Fruit fly (Drosophila melanogaster) whole organism, embryonic: ENCODE data around the gene Bug22.

Source experiments
- CG12659 ChIP-seq: fragments of 200-800 bp; sonication (Bioruptor generic); optimal IDR thresholded peaks from 3 replicates; lab custom pipeline; 2017; ENCODE audit warnings: mild to moderate bottlenecking, missing biosample characterization, missing genetic modification reagents, missing genetic modification characterization
- CG14965 ChIP-seq: fragments of 200-800 bp; sonication (Bioruptor generic); optimal IDR thresholded peaks from 2 replicates; lab custom pipeline; 2016; ENCODE audit warnings: missing biosample characterization, missing genetic modification characterization, borderline replicate concordance
- CG15073 ChIP-seq: fragments of 200-800 bp; sonication (Bioruptor generic); optimal IDR thresholded peaks from 2 replicates; lab custom pipeline; 2016; ENCODE audit warnings: missing biosample characterization, missing genetic modification characterization
- CG17186 ChIP-seq: fragments of 200-800 bp; sonication (Bioruptor generic); optimal IDR thresholded peaks from 3 replicates; lab custom pipeline; 2017; ENCODE audit warnings: missing biosample characterization, missing genetic modification reagents, missing genetic modification characterization
- CG18011 ChIP-seq: fragments of 200-800 bp; sonication (Bioruptor generic); optimal IDR thresholded peaks from 2 replicates; lab custom pipeline; 2017; ENCODE audit warnings: missing biosample characterization, missing genetic modification characterization, mild to moderate bottlenecking, moderate library complexity, missing genotype
- CG1832 ChIP-seq: fragments of 200-800 bp; sonication (Bioruptor generic); optimal IDR thresholded peaks from 2 replicates; lab custom pipeline; 2017; ENCODE audit warnings: missing biosample characterization, mild to moderate bottlenecking, missing genetic modification characterization, inconsistent platforms
- CG3065 ChIP-seq: fragments of 200-800 bp; sonication (Bioruptor generic); optimal IDR thresholded peaks from 2 replicates; lab custom pipeline; 2016; ENCODE audit warnings: missing biosample characterization, missing genetic modification characterization
- CG4424 ChIP-seq: fragments of 200-800 bp; sonication (Bioruptor generic); optimal IDR thresholded peaks from 3 replicates; lab custom pipeline; 2016; ENCODE audit warnings: missing biosample characterization, missing genetic modification characterization
- CG5245 ChIP-seq: fragments of 200-800 bp; sonication (Bioruptor generic); optimal IDR thresholded peaks from 3 replicates; lab custom pipeline; 2016; ENCODE audit warnings: missing biosample characterization, missing genetic modification characterization
- CG6254 ChIP-seq: fragments of 200-800 bp; sonication (Bioruptor generic); optimal IDR thresholded peaks from 3 replicates; lab custom pipeline; 2017; ENCODE audit warnings: mild to moderate bottlenecking, missing biosample characterization, missing genetic modification reagents, missing genetic modification characterization
- CG7786 ChIP-seq: fragments of 200-800 bp; sonication (Bioruptor generic); optimal IDR thresholded peaks from 2 replicates; lab custom pipeline; 2016; ENCODE audit warnings: missing biosample characterization, missing genetic modification characterization
- CG8089 ChIP-seq: fragments of 200-800 bp; sonication (Bioruptor generic); optimal IDR thresholded peaks from 3 replicates; lab custom pipeline; 2016; ENCODE audit warnings: missing biosample characterization, missing genetic modification characterization
- CG8290 ChIP-seq, 3 experiments: fragments of 200-800 bp; sonication (Bioruptor generic); optimal IDR thresholded peaks; 2 replicates each; lab custom pipeline; 2016 to 2019; ENCODE audit warnings: missing biosample characterization in 3 of 3, missing genetic modification characterization in 3 of 3, mild to moderate bottlenecking in 2 of 3, moderate library complexity in 1 of 3
- Doc2 ChIP-seq: fragments of 200-800 bp; sonication (Bioruptor generic); IDR thresholded peaks from 2 replicates; pipeline ENCODE4 v1.3.6; 2022; ENCODE audit warnings: missing biosample characterization, missing genetic modification characterization
- Elba2 ChIP-seq: fragments of 200-800 bp; sonication (Bioruptor generic); optimal IDR thresholded peaks from 3 replicates; lab custom pipeline; 2016; ENCODE audit warnings: missing biosample characterization, missing genetic modification characterization
- Fer1 ChIP-seq: fragments of 200-800 bp; sonication (Bioruptor generic); optimal IDR thresholded peaks from 2 replicates; lab custom pipeline; 2017; ENCODE audit warnings: missing biosample characterization, mild to moderate bottlenecking, missing genetic modification characterization
- Gsc ChIP-seq: fragments of 200-800 bp; sonication (Bioruptor generic); IDR thresholded peaks from 2 replicates; pipeline ENCODE4 v1.3.6; 2022; ENCODE audit warnings: missing biosample characterization, missing genetic modification characterization
- HLHmδ ChIP-seq: fragments of 200-800 bp; sonication (Bioruptor generic); optimal IDR thresholded peaks from 2 replicates; lab custom pipeline; 2018; ENCODE audit warnings: missing biosample characterization, mild to moderate bottlenecking, missing genetic modification characterization, moderate library complexity
- Hand ChIP-seq: fragments of 200-800 bp; sonication (Bioruptor generic); optimal IDR thresholded peaks from 2 replicates; lab custom pipeline; 2017; ENCODE audit warnings: mild to moderate bottlenecking, missing biosample characterization, missing genetic modification reagents, missing genetic modification characterization
- Hey ChIP-seq: fragments of 200-800 bp; sonication (Bioruptor generic); optimal IDR thresholded peaks from 3 replicates; lab custom pipeline; 2018; ENCODE audit warnings: missing biosample characterization, mild to moderate bottlenecking, missing genetic modification characterization
- Hr3 ChIP-seq: fragments of 200-800 bp; sonication (Bioruptor generic); optimal IDR thresholded peaks from 3 replicates; lab custom pipeline; 2016; ENCODE audit warnings: missing biosample characterization, missing genetic modification characterization
- Hr78 ChIP-seq, 2 experiments: fragments of 200-800 bp in 1 of 2; fragments of >200 bp in 1 of 2; sonication (Bioruptor generic) in 1 of 2; optimal IDR thresholded peaks; 2 replicates each; lab custom pipeline; 2017 to 2019; ENCODE audit warnings: missing biosample characterization in 2 of 2, missing genetic modification characterization in 2 of 2, mild to moderate bottlenecking in 1 of 2, moderate library complexity in 1 of 2
- MTF-1 ChIP-seq: fragments of 200-800 bp; sonication (Bioruptor generic); optimal IDR thresholded peaks from 2 replicates; lab custom pipeline; 2018; ENCODE audit warnings: missing biosample characterization, mild to moderate bottlenecking, missing genetic modification characterization, borderline replicate concordance
- Oaz ChIP-seq: fragments of 200-800 bp; sonication (Bioruptor generic); IDR thresholded peaks from 2 replicates; pipeline ENCODE4 v1.3.6; 2022; ENCODE audit warnings: missing biosample characterization, missing genetic modification characterization
- Optix ChIP-seq: fragments of 200-800 bp; sonication (Bioruptor generic); IDR thresholded peaks from 3 replicates; pipeline ENCODE4 v1.3.6; 2022; ENCODE audit warnings: missing biosample characterization, missing genetic modification characterization
- Vsx1 ChIP-seq: fragments of 200-800 bp; sonication (Bioruptor generic); optimal IDR thresholded peaks from 2 replicates; lab custom pipeline; 2017; ENCODE audit warnings: missing biosample characterization, mild to moderate bottlenecking, missing genetic modification characterization, missing genetic modification reagents
- ara ChIP-seq: fragments of 200-800 bp; sonication (Bioruptor generic); IDR thresholded peaks from 2 replicates; pipeline ENCODE4 v1.3.6; 2022; ENCODE audit warnings: missing biosample characterization, missing genetic modification characterization
- cg ChIP-seq: fragments of 200-800 bp; sonication (Bioruptor generic); optimal IDR thresholded peaks from 3 replicates; lab custom pipeline; 2019; ENCODE audit warnings: missing biosample characterization, mild to moderate bottlenecking, missing genetic modification characterization, moderate library complexity
- chinmo ChIP-seq: fragments of 200-800 bp; sonication (Bioruptor generic); IDR thresholded peaks from 4 replicates; pipeline ENCODE4 v1.3.6; 2022; ENCODE audit warnings: missing biosample characterization, missing genetic modification characterization; ENCODE audit not compliant: partially characterized antibody
- ci ChIP-seq: fragments of 200-800 bp; sonication (Bioruptor generic); IDR thresholded peaks from 3 replicates; pipeline ENCODE4 v1.3.6; 2022; ENCODE audit warnings: missing biosample characterization, missing genetic modification characterization
- cwo ChIP-seq: fragments of 200-800 bp; sonication (Bioruptor generic); optimal IDR thresholded peaks from 3 replicates; lab custom pipeline; 2017; ENCODE audit warnings: missing biosample characterization, missing genetic modification characterization, mild to moderate bottlenecking, moderate library complexity, missing genetic modification reagents
- dati ChIP-seq: fragments of 200-800 bp; sonication (Bioruptor generic); IDR thresholded peaks from 2 replicates; pipeline ENCODE4 v1.3.6; 2022; ENCODE audit warnings: missing biosample characterization, missing genetic modification characterization
- emc ChIP-seq: fragments of 200-800 bp; sonication (Bioruptor generic); optimal IDR thresholded peaks from 2 replicates; lab custom pipeline; 2016; ENCODE audit warnings: missing biosample characterization, missing genetic modification characterization
- ewg ChIP-seq: fragments of 200-800 bp; sonication (Bioruptor generic); optimal IDR thresholded peaks from 3 replicates; lab custom pipeline; 2017; ENCODE audit warnings: mild to moderate bottlenecking, missing biosample characterization, missing genetic modification reagents, missing genetic modification characterization
- exex ChIP-seq: fragments of 200-800 bp; sonication (Bioruptor generic); optimal IDR thresholded peaks from 4 replicates; lab custom pipeline; 2018; ENCODE audit warnings: missing biosample characterization, mild to moderate bottlenecking, missing genetic modification characterization, moderate library complexity
- hb ChIP-seq: fragments of 200-800 bp; sonication (Bioruptor generic); IDR thresholded peaks from 3 replicates; pipeline ENCODE4 v1.3.6; 2022; ENCODE audit warnings: missing biosample characterization, missing genetic modification characterization; ENCODE audit not compliant: partially characterized antibody
- jing ChIP-seq: fragments of 200-800 bp; sonication (Bioruptor generic); optimal IDR thresholded peaks from 2 replicates; lab custom pipeline; 2018; ENCODE audit warnings: missing biosample characterization, mild to moderate bottlenecking, missing genetic modification characterization
- lilli ChIP-seq: fragments of 200-800 bp; sonication (Bioruptor generic); optimal IDR thresholded peaks from 3 replicates; lab custom pipeline; 2016; ENCODE audit warnings: missing biosample characterization, missing genetic modification characterization
- mirr ChIP-seq: fragments of 200-800 bp; sonication (Bioruptor generic); optimal IDR thresholded peaks from 3 replicates; lab custom pipeline; 2018; ENCODE audit warnings: missing biosample characterization, mild to moderate bottlenecking, missing genetic modification characterization
- odd ChIP-seq: fragments of 200-800 bp; sonication (Bioruptor generic); optimal IDR thresholded peaks from 2 replicates; lab custom pipeline; 2017; ENCODE audit warnings: missing biosample characterization, mild to moderate bottlenecking, missing genetic modification characterization
- onecut ChIP-seq: fragments of 200-800 bp; sonication (Bioruptor generic); IDR thresholded peaks from 2 replicates; pipeline ENCODE4 v1.3.6; 2022; ENCODE audit warnings: missing biosample characterization, missing genetic modification characterization
- pzg ChIP-seq: fragments of 200-800 bp; sonication (Bioruptor generic); optimal IDR thresholded peaks from 3 replicates; lab custom pipeline; 2018; ENCODE audit warnings: missing biosample characterization, mild to moderate bottlenecking, missing genetic modification characterization, moderate library complexity
- ranshi ChIP-seq: fragments of 200-800 bp; sonication (Bioruptor generic); IDR thresholded peaks from 2 replicates; pipeline ENCODE4 v1.3.6; 2022; ENCODE audit warnings: missing biosample characterization, missing genetic modification characterization
- slp2 ChIP-seq: fragments of 200-800 bp; sonication (Bioruptor generic); optimal IDR thresholded peaks from 2 replicates; lab custom pipeline; 2016; ENCODE audit warnings: missing biosample characterization, missing genetic modification characterization
- sqz ChIP-seq: fragments of 200-800 bp; sonication (Bioruptor generic); optimal IDR thresholded peaks from 3 replicates; lab custom pipeline; 2018; ENCODE audit warnings: missing biosample characterization, mild to moderate bottlenecking, missing genetic modification characterization
- ssp ChIP-seq: fragments of 200-800 bp; sonication (Bioruptor generic); IDR thresholded peaks from 2 replicates; pipeline ENCODE4 v1.3.6; 2022; ENCODE audit warnings: missing biosample characterization, missing genetic modification characterization
- tin ChIP-seq: fragments of 200-800 bp; sonication (Bioruptor generic); optimal IDR thresholded peaks from 3 replicates; lab custom pipeline; 2016; ENCODE audit warnings: missing biosample characterization, missing genetic modification characterization
- tup ChIP-seq: fragments of 200-800 bp; sonication (Bioruptor generic); optimal IDR thresholded peaks from 2 replicates; lab custom pipeline; 2016; ENCODE audit warnings: missing biosample characterization, mild to moderate bottlenecking, missing genetic modification characterization, moderate library complexity
- vnd ChIP-seq: fragments of 200-800 bp; sonication (Bioruptor generic); IDR thresholded peaks from 3 replicates; pipeline ENCODE4 v1.3.6; 2022; ENCODE audit warnings: missing biosample characterization, missing genetic modification characterization; ENCODE audit not compliant: partially characterized antibody

The Bug22 gene

DNA sequence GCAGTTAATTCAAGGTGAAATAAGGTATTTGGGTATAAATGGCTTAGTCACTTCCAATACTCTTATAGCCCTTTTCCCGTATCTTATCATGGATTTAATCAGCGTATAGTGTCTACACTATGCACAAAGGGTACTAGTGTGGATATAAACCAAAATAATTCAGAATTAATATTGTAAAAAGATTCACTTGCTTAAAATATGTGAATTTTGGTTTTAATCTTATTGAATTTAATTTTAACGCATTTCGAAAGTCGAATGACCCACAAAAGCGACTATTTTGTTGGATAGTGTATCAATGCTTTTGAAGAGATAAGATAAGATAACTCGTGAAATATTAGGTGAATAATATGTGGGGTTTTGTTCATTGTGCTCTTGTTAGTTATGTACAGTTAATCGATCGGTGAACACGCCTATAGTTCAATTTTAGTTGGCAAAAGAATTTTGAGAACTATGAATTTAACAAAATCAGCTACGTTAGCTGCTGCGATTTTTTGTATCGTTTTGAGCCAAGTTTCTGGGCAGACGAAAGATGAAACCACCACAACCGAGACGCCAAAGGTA lies 48.7 kb downstream of the Bug22 start, which contains the start of gene CG5096 (continued):
- TF ChIP-seq HLHmδ (GFP tag; lab: Kevin White, UChicago) (no peak), cwo (GFP tag; lab: Kevin White, UChicago) (peak; percentile 92), mirr (peak; percentile 91), CG3065 (GFP tag; lab: Kevin White, UChicago) (peak; percentile 32), tin (GFP tag; lab: Kevin White, UChicago) (peak; percentile 67), CG8290 (GFP tag; optimal IDR thresholded peaks at IDR 0.05; lab: Kevin White, UChicago) (no peak), CG8290 (tag; optimal IDR thresholded peaks at IDR 0.05; lab: Kevin White, UChicago) (peak in 1 of 2 experiments; percentile 92), lilli (GFP tag; lab: Kevin White, UChicago) (peak; percentile 93), Optix (GFP tag; lab: Robert Waterston, UW) (no peak), Elba2 (GFP tag; lab: Kevin White, UChicago) (no peak), Hey (tag; lab: Kevin White, UChicago) (no peak), jing (GFP tag; lab: Kevin White, UChicago) (peak; percentile 55), vnd (GFP tag; lab: Robert Waterston, UW) (no peak), dati (GFP tag; lab: Robert Waterston, UW) (peak; percentile 63; the same call in 1 of the 2 replicates), CG18011 (GFP tag; lab: Kevin White, UChicago) (peak; percentile 57), Doc2 (GFP tag; lab: Robert Waterston, UW) (no peak), CG4424 (peak; percentile 74), ara (GFP tag; lab: Robert Waterston, UW) (peak; percentile 79), odd (peak; percentile 75), slp2 (GFP tag; lab: Kevin White, UChicago) (peak; percentile 47), hb (GFP tag; lab: Robert Waterston, UW) (no peak), Hr78 (GFP tag; optimal IDR thresholded peaks at IDR 0.05; lab: Kevin White, UChicago) (no peak), ewg (peak; percentile 64), sqz (peak; percentile 61), CG5245 (GFP tag; lab: Kevin White, UChicago) (peak; percentile 66), Vsx1 (peak; percentile 67), CG6254 (GFP tag; lab: Kevin White, UChicago) (peak; percentile 60), CG17186 (no peak), Fer1 (GFP tag; lab: Kevin White, UChicago) (peak; percentile 95), CG8089 (GFP tag; lab: Kevin White, UChicago) (peak; percentile 64), Oaz (GFP tag; lab: Robert Waterston, UW) (peak; percentile 85), CG14965 (no peak), CG1832 (GFP tag; lab: Kevin White, UChicago) (no peak), Hr3 (GFP tag; lab: Kevin White, UChicago) (peak; percentile 79), pzg (GFP tag; lab: Kevin White, UChicago) (peak; percentile 10), chinmo (GFP tag; lab: Robert Waterston, UW) (no peak), CG15073 (GFP tag; lab: Kevin White, UChicago) (peak; percentile 16), ranshi (GFP tag; lab: Robert Waterston, UW) (peak; percentile 91; the same call in 1 of the 2 replicates), ssp (GFP tag; lab: Robert Waterston, UW) (peak; percentile 62), tup (peak; percentile 59), Hand (peak; percentile 89), CG12659 (GFP tag; lab: Kevin White, UChicago) (peak; percentile 90), ci (GFP tag; lab: Robert Waterston, UW) (peak; percentile 94), CG7786 (GFP tag; lab: Kevin White, UChicago) (peak; percentile 84), onecut (GFP tag; lab: Robert Waterston, UW) (peak; percentile 81), Gsc (no peak), MTF-1 (GFP tag; lab: Kevin White, UChicago) (peak; percentile 60), cg (GFP tag; lab: Kevin White, UChicago) (no peak), exex (tag; lab: Kevin White, UChicago) (peak; percentile 97), emc (peak; percentile 59)
